Fruit fly (Drosophila melanogaster) whole organism: ENCODE data around the gene CG43845.

Experiments
- CG8478 ChIP-seq: fragments of >200 bp; optimal IDR thresholded peaks from 2 replicates; lab custom pipeline; 2018; ENCODE audit warnings: inconsistent platforms
- pan ChIP-seq: fragments of >200 bp; optimal IDR thresholded peaks from 2 replicates; lab custom pipeline; 2017

DNA sequence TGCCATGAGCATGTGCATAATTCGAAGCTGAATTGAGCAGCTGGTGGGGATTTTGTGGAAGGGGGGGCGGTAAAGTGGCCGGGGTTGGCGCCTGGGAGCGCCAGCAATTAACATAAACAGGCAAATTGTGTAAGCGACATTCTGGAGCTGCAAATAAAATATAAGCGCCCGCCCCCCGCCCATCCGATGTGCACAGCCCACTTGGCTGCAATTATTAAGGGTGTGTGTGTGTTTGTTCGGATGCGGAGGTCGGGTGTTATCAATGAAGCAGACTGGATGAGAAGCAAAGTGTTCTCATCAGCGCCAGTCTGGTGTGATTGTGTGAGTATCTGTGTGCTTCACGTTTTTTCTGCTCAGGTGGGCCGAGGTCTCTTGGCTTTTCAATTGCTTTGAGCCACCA is 3.1 kb downstream of the CG43845 start:
- TF ChIP-seq CG8478 (lab: Kevin White, UChicago) = no peak
- TF ChIP-seq pan (lab: Kevin White, UChicago) = no peak
